Worm (Caenorhabditis elegans) whole organism, L4 larva: ENCODE measurements around the gene F39G3.4.

Experiments used
- D1046.2 ChIP-seq: fragments of 200-800 bp; sonication (Bioruptor generic); IDR thresholded peaks from 2 replicates; pipeline ENCODE4 v1.3.6; 2022; ENCODE audit warnings: missing genetic modification characterization, missing compliant biosample characterization
- F37D6.2 ChIP-seq: sonication (generic microtip); optimal IDR thresholded peaks from 2 replicates; lab custom pipeline; 2016; ENCODE audit warnings: mild to moderate bottlenecking, missing genetic modification characterization, missing compliant biosample characterization
- F49E8.2 ChIP-seq: sonication (generic microtip); optimal IDR thresholded peaks from 2 replicates; lab custom pipeline; 2016; ENCODE audit warnings: missing compliant biosample characterization, mild to moderate bottlenecking, missing genetic modification characterization, borderline replicate concordance
- Y105C5A.15 ChIP-seq: fragments of 200-800 bp; sonication (Bioruptor generic); IDR thresholded peaks from 2 replicates; pipeline ENCODE4 v1.3.6; 2022; ENCODE audit warnings: missing genetic modification characterization, missing compliant biosample characterization
- Y75B8A.6 ChIP-seq: fragments of 200-800 bp; sonication (Bioruptor generic); IDR thresholded peaks from 2 replicates; pipeline ENCODE4 v1.3.6; 2022; ENCODE audit warnings: missing genetic modification reagents, missing genetic modification characterization, missing compliant biosample characterization
- aha-1 ChIP-seq: fragments of 150-350 bp; peaks from one replicate; lab custom pipeline; 2014; ENCODE audit warnings: missing biosample characterization, missing genetic modification characterization
- aly-2 ChIP-seq: sonication (generic microtip); optimal IDR thresholded peaks from 2 replicates; lab custom pipeline; 2018; ENCODE audit warnings: missing biosample characterization, missing genetic modification characterization
- arid-1 ChIP-seq: fragments of 200-800 bp; sonication (Bioruptor generic); conservative IDR thresholded peaks from 2 replicates; pipeline ENCODE4 v1.3.6; 2022; ENCODE audit warnings: missing genetic modification reagents, missing genetic modification characterization, missing compliant biosample characterization
- ceh-28 ChIP-seq: fragments of 150-350 bp; optimal IDR thresholded peaks from 2 replicates; lab custom pipeline; 2014; ENCODE audit warnings: missing biosample characterization, missing genetic modification reagents, missing genetic modification characterization
- ceh-62 ChIP-seq: sonication (generic microtip); optimal IDR thresholded peaks from 2 replicates; lab custom pipeline; 2017; ENCODE audit warnings: missing biosample characterization, missing genetic modification characterization
- ceh-82 ChIP-seq: sonication (generic microtip); optimal IDR thresholded peaks from 2 replicates; lab custom pipeline; 2017; ENCODE audit warnings: missing biosample characterization, missing genetic modification characterization
- daf-16 ChIP-seq, 3 experiments: sonication (generic microtip); optimal IDR thresholded peaks; 2 replicates each; lab custom pipeline; 2016 to 2017; ENCODE audit warnings: missing genetic modification characterization in 3 of 3, missing genetic modification reagents in 3 of 3, mild to moderate bottlenecking in 2 of 3, missing compliant biosample characterization in 2 of 3, missing biosample characterization in 1 of 3, moderate library complexity in 1 of 3
- dmd-9 ChIP-seq: fragments of 200-800 bp; sonication (Bioruptor generic); IDR thresholded peaks from 2 replicates; pipeline ENCODE4 v1.3.6; 2022; ENCODE audit warnings: missing genetic modification reagents, missing genetic modification characterization, missing compliant biosample characterization
- duxl-1 ChIP-seq: sonication (generic microtip); optimal IDR thresholded peaks from 2 replicates; lab custom pipeline; 2016; ENCODE audit warnings: mild to moderate bottlenecking, missing genetic modification characterization, moderate library complexity, missing compliant biosample characterization; ENCODE audit not compliant: poor library complexity
- dve-1 ChIP-seq: sonication (generic microtip); optimal IDR thresholded peaks from 2 replicates; lab custom pipeline; 2017; ENCODE audit warnings: antibody characterized with exemption, mild to moderate bottlenecking, missing genetic modification characterization, missing compliant biosample characterization; ENCODE audit not compliant: insufficient read depth
- hif-1 ChIP-seq, 2 experiments: sonication (generic microtip); optimal IDR thresholded peaks; 2 replicates each; lab custom pipeline; 2016 to 2017; ENCODE audit warnings: missing compliant biosample characterization in 2 of 2, missing genetic modification characterization in 2 of 2, missing genetic modification reagents in 2 of 2, missing genotype in 2 of 2, mild to moderate bottlenecking in 1 of 2
- hlh-11 ChIP-seq: fragments of 200-800 bp; sonication (Bioruptor generic); optimal IDR thresholded peaks from 2 replicates; lab custom pipeline; 2018; ENCODE audit warnings: mild to moderate bottlenecking, missing genetic modification characterization, missing compliant biosample characterization
- hlh-30 ChIP-seq: sonication (generic microtip); optimal IDR thresholded peaks from 2 replicates; lab custom pipeline; 2017; ENCODE audit warnings: antibody characterized with exemption, mild to moderate bottlenecking, missing genetic modification characterization, missing compliant biosample characterization; ENCODE audit not compliant: insufficient read depth
- lin-38 ChIP-seq: fragments of 200-800 bp; sonication (Bioruptor generic); IDR thresholded peaks from 2 replicates; pipeline ENCODE4 v1.3.6; 2022; ENCODE audit warnings: missing genetic modification reagents, missing genetic modification characterization, missing compliant biosample characterization
- lin-39 ChIP-seq: fragments of 150-350 bp; optimal IDR thresholded peaks from 2 replicates; lab custom pipeline; 2014; ENCODE audit warnings: missing biosample characterization, missing genetic modification reagents, missing genetic modification characterization
- madf-5 ChIP-seq, 2 experiments: fragments of 200-800 bp; sonication (Bioruptor generic); IDR thresholded peaks; 2 replicates each; pipeline ENCODE4 v1.3.6; 2022; ENCODE audit warnings: missing compliant biosample characterization in 2 of 2, missing genetic modification characterization in 2 of 2
- mdl-1 ChIP-seq, 2 experiments: fragments of 150-350 bp in 1 of 2; sonication (generic microtip) in 1 of 2; optimal IDR thresholded peaks; 2 replicates each; lab custom pipeline; 2014 to 2017; ENCODE audit warnings: missing biosample characterization in 2 of 2, missing genetic modification characterization in 2 of 2
- mes-2 ChIP-seq: sonication (generic microtip); optimal IDR thresholded peaks from 2 replicates; lab custom pipeline; 2016; ENCODE audit warnings: missing genotype, mild to moderate bottlenecking, missing genetic modification characterization, missing compliant biosample characterization; ENCODE audit not compliant: poor library complexity, severe bottlenecking
- mxl-2 ChIP-seq: fragments of 200-800 bp; sonication (Bioruptor generic); conservative IDR thresholded peaks from 2 replicates; pipeline ENCODE4 v1.3.6; 2022; ENCODE audit warnings: missing genetic modification reagents, missing genetic modification characterization, missing compliant biosample characterization
- mxl-3 ChIP-seq: fragments of 200-800 bp; sonication (Bioruptor generic); optimal IDR thresholded peaks from 2 replicates; lab custom pipeline; 2018; ENCODE audit warnings: mild to moderate bottlenecking, missing genetic modification characterization, missing compliant biosample characterization
- nhr-10 ChIP-seq: fragments of 150-350 bp; optimal IDR thresholded peaks from 2 replicates; lab custom pipeline; 2014; ENCODE audit warnings: missing biosample characterization, missing genetic modification characterization
- nhr-111 ChIP-seq: fragments of 200-800 bp; sonication (Bioruptor generic); optimal IDR thresholded peaks from 2 replicates; lab custom pipeline; 2018; ENCODE audit warnings: mild to moderate bottlenecking, missing genetic modification characterization, missing compliant biosample characterization
- nhr-25 ChIP-seq: sonication (generic microtip); optimal IDR thresholded peaks from 2 replicates; lab custom pipeline; 2017; ENCODE audit warnings: missing genetic modification characterization, mild to moderate bottlenecking, missing compliant biosample characterization, antibody characterized with exemption, moderate library complexity, borderline replicate concordance; ENCODE audit not compliant: insufficient read depth
- nhr-28 ChIP-seq: fragments of 150-350 bp; optimal IDR thresholded peaks from 2 replicates; lab custom pipeline; 2014; ENCODE audit warnings: missing biosample characterization, missing genetic modification characterization
- nhr-42 ChIP-seq: fragments of 200-800 bp; sonication (Bioruptor generic); IDR thresholded peaks from 2 replicates; pipeline ENCODE4 v1.3.6; 2022; ENCODE audit warnings: missing genetic modification characterization, missing compliant biosample characterization
- pha-4 ChIP-seq, 2 experiments: fragments of 150-350 bp in 1 of 2; fragments of 200-800 bp in 1 of 2; sonication (Bioruptor generic) in 1 of 2; IDR thresholded peaks in 1 of 2; optimal IDR thresholded peaks in 1 of 2; 2 replicates each; pipeline versions ENCODE4 v1.3.6 to Lab custom; 2014 to 2022; ENCODE audit warnings: missing genetic modification characterization in 2 of 2, missing genetic modification reagents in 2 of 2, missing biosample characterization in 1 of 2, missing compliant biosample characterization in 1 of 2
- rbr-2 ChIP-seq: sonication (generic microtip); optimal IDR thresholded peaks from 2 replicates; lab custom pipeline; 2016; ENCODE audit warnings: missing genotype, missing genetic modification characterization, missing compliant biosample characterization
- set-16 ChIP-seq: fragments of 200-800 bp; sonication (Bioruptor generic); IDR thresholded peaks from 2 replicates; pipeline ENCODE4 v1.3.6; 2022; ENCODE audit warnings: missing genetic modification reagents, missing genetic modification characterization, missing compliant biosample characterization
- snpc-1.2 ChIP-seq: fragments of 200-800 bp; sonication (Bioruptor generic); IDR thresholded peaks from 2 replicates; pipeline ENCODE4 v1.3.6; 2022; ENCODE audit warnings: missing genetic modification reagents, missing genetic modification characterization, missing compliant biosample characterization
- snpc-4 ChIP-seq: fragments of 150-350 bp; optimal IDR thresholded peaks from 2 replicates; lab custom pipeline; 2014; ENCODE audit warnings: missing biosample characterization, missing genetic modification characterization
- tra-1 ChIP-seq: fragments of 200-800 bp; sonication (Bioruptor generic); IDR thresholded peaks from 2 replicates; pipeline ENCODE4 v1.3.6; 2022; ENCODE audit warnings: missing genetic modification reagents, missing genetic modification characterization, missing compliant biosample characterization
- unc-39 ChIP-seq: sonication (generic microtip); optimal IDR thresholded peaks from 2 replicates; lab custom pipeline; 2017; ENCODE audit warnings: missing biosample characterization, missing genetic modification characterization
- unc-62 ChIP-seq, 3 experiments: fragments of 150-350 bp in 1 of 3; sonication (generic microtip); optimal IDR thresholded peaks in 2 of 3; peaks in 1 of 3; 1 replicate in 1 of 3; 2 replicates in 2 of 3; lab custom pipeline; 2014 to 2017; ENCODE audit warnings: missing biosample characterization in 3 of 3, missing genetic modification characterization in 3 of 3, missing genetic modification reagents in 3 of 3, missing genotype in 1 of 3
- vab-7 ChIP-seq: fragments of 200-800 bp; sonication (Bioruptor generic); IDR thresholded peaks from 2 replicates; pipeline ENCODE4 v1.3.6; 2022; ENCODE audit warnings: missing genetic modification reagents, missing genetic modification characterization, missing compliant biosample characterization
- zag-1 ChIP-seq: fragments of 150-350 bp; optimal IDR thresholded peaks from 2 replicates; lab custom pipeline; 2014; ENCODE audit warnings: missing biosample characterization, missing genetic modification characterization
- zfp-3 ChIP-seq: fragments of 200-800 bp; sonication (Bioruptor generic); conservative IDR thresholded peaks from 2 replicates; pipeline ENCODE4 v1.3.6; 2022; ENCODE audit warnings: missing genetic modification reagents, missing genetic modification characterization, missing compliant biosample characterization
- zip-11 ChIP-seq: fragments of 200-800 bp; sonication (Bioruptor generic); IDR thresholded peaks from 2 replicates; pipeline ENCODE4 v1.3.6; 2022; ENCODE audit warnings: missing genetic modification characterization, missing compliant biosample characterization
- ztf-11 ChIP-seq: fragments of 150-350 bp; optimal IDR thresholded peaks from 2 replicates; lab custom pipeline; 2014; ENCODE audit warnings: missing biosample characterization, missing genetic modification characterization

Gene F39G3.4

ce11 chrV:4731154-4731961, 6.8 kb downstream of the F39G3.4 start, which contains the start of gene F39G3.3 (continued):
- TF ChIP-seq pha-4 (GFP tag; IDR thresholded peaks at IDR 0.05; lab: Robert Waterston, UW) (0 out of 2 replicates have a peak, but pooled peaks have one; percentile 64), pha-4 (tag; optimal IDR thresholded peaks at IDR 0.05; lab: Kevin White, UChicago) (no peak), nhr-28 (tag; lab: Kevin White, UChicago) (peak; percentile 47), zag-1 (tag; lab: Kevin White, UChicago) (no peak), daf-16 (GFP tag; optimal IDR thresholded peaks at IDR 0.05; lab: Kevin White, UChicago) (peak in 1 of 2 experiments; percentile 2), daf-16 (tag; optimal IDR thresholded peaks at IDR 0.05; lab: Kevin White, UChicago) (peak; percentile 59), hlh-30 (tag; lab: Kevin White, UChicago) (peak; percentile 45)

DNA sequence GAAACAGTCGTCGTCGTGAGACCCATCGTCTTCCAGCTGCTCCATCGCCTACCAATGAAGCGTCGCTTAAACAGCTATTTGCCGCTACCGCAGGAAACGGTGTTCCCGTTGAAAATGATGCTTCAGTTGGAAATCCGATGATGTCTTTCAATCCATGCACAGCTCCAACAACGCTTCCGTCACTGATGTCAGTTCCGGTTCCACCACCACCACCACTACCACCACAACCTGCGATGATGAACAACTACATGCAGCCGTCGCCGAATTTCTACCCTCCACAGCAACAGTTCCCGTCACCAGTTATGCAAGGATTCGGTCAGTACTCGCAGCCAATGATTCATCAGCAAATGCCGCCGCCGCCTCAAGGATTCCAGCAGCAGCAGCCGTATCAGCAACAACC, 9.4 kb downstream of the F39G3.4 start:
- TF ChIP-seq nhr-10: no peak
- TF ChIP-seq dmd-9 (GFP tag; lab: Robert Waterston, UW): no peak
- 0 out of 2 replicates have a peak, but pooled peaks have one; percentile 35 for TF ChIP-seq snpc-1.2 (GFP tag; lab: Robert Waterston, UW)
- TF ChIP-seq aha-1 (tag; lab: Kevin White, UChicago): peak; percentile 64
- TF ChIP-seq mxl-3: no peak
- no peak for TF ChIP-seq zag-1 (tag; lab: Kevin White, UChicago)
- no peak for TF ChIP-seq D1046.2
- TF ChIP-seq hlh-11: no peak
- peak; percentile 19; the same call in 1 of the 2 replicates for TF ChIP-seq set-16 (GFP tag; lab: Robert Waterston, UW)
- no peak for TF ChIP-seq vab-7 (GFP tag; lab: Robert Waterston, UW)

DNA sequence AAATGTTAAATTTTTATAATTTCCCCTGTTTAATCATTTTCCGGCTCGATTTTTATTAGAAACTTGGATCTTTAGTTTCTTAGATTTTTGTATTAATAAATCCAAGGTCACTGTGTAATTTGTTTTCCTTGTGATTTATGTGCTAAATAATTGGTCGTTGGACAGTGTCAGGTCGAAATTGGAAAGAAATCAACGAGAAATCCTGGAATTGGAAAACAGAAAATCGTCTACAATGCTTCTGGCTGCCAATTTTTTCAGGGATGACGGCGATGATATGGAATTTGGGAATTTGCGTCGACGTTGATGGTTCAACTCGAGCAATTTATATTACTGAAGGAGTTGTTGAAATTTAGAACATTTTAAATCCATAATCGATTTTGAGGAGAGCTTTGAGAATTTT, 10.1 kb downstream of the F39G3.4 start:
- 0 out of 2 replicates have a peak, but pooled peaks have one; percentile 8 for TF ChIP-seq arid-1
- no peak for TF ChIP-seq rbr-2
- no peak for TF ChIP-seq tra-1
- no peak for TF ChIP-seq mes-2 (tag; lab: Kevin White, UChicago)
- no peak for TF ChIP-seq snpc-4
- peak; percentile 31 for TF ChIP-seq aly-2 (tag; lab: Kevin White, UChicago)
- TF ChIP-seq unc-39: no peak
- TF ChIP-seq unc-62 (GFP tag; optimal IDR thresholded peaks at IDR 0.05 in 1 of 2; lab: Kevin White, UChicago): no peak
- no peak for TF ChIP-seq unc-62 (tag; optimal IDR thresholded peaks at IDR 0.05; lab: Kevin White, UChicago)
- TF ChIP-seq mdl-1 (tag; optimal IDR thresholded peaks at IDR 0.05; lab: Kevin White, UChicago): no peak
- TF ChIP-seq zfp-3 (GFP tag; lab: Robert Waterston, UW): no peak
- no peak for TF ChIP-seq ceh-62
- TF ChIP-seq ceh-28 (tag; lab: Kevin White, UChicago): no peak
- TF ChIP-seq duxl-1 (tag; lab: Kevin White, UChicago): no peak
- peak; percentile 40; the same call in 1 of the 2 replicates for TF ChIP-seq lin-38 (GFP tag; lab: Robert Waterston, UW)
- no peak for TF ChIP-seq hif-1 (tag; optimal IDR thresholded peaks at IDR 0.05; lab: Kevin White, UChicago)
- TF ChIP-seq dve-1 (tag; lab: Kevin White, UChicago): no peak
- no peak for TF ChIP-seq madf-5 (GFP tag; IDR thresholded peaks at IDR 0.05; lab: Robert Waterston, UW)
- TF ChIP-seq mxl-2 (GFP tag; lab: Robert Waterston, UW): no peak
- peak; percentile 96 for TF ChIP-seq aha-1 (tag; lab: Kevin White, UChicago)
- no peak for TF ChIP-seq lin-39 (tag; lab: Kevin White, UChicago)
- TF ChIP-seq vab-7 (GFP tag; lab: Robert Waterston, UW): no peak
- no peak for TF ChIP-seq nhr-42 (GFP tag; lab: Robert Waterston, UW)
- no peak for TF ChIP-seq F49E8.2 (tag; lab: Kevin White, UChicago)
- no peak for TF ChIP-seq Y105C5A.15 (GFP tag; lab: Robert Waterston, UW)
- TF ChIP-seq F37D6.2: no peak
- no peak for TF ChIP-seq Y75B8A.6 (GFP tag; lab: Robert Waterston, UW)
- no peak for TF ChIP-seq nhr-111 (GFP tag; lab: Kevin White, UChicago)
- no peak for TF ChIP-seq nhr-25 (tag; lab: Kevin White, UChicago)
- no peak for TF ChIP-seq zip-11 (GFP tag; lab: Robert Waterston, UW)
- no peak for TF ChIP-seq ztf-11
- TF ChIP-seq ceh-82: no peak
- no peak for TF ChIP-seq set-16 (GFP tag; lab: Robert Waterston, UW)
